Fruit fly (Drosophila melanogaster) whole organism, embryonic: ENCODE data around the gene Cka.

ENCODE experiments used
- CG3281 ChIP-seq: fragments of 200-800 bp; sonication (Bioruptor generic); optimal IDR thresholded peaks from 3 replicates; lab custom pipeline; 2017; ENCODE audit warnings: missing biosample characterization, mild to moderate bottlenecking, missing genetic modification characterization
- Hr39 ChIP-seq: fragments of >200 bp; optimal IDR thresholded peaks from 2 replicates; lab custom pipeline; 2017
- Tbp ChIP-seq: fragments of >200 bp; optimal IDR thresholded peaks from 2 replicates; lab custom pipeline; 2018; ENCODE audit warnings: missing biosample characterization, missing genetic modification characterization
- nmo ChIP-seq: fragments of 200-800 bp; sonication (Bioruptor generic); optimal IDR thresholded peaks from 2 replicates; lab custom pipeline; 2018; ENCODE audit warnings: missing biosample characterization, mild to moderate bottlenecking, missing genetic modification characterization, moderate library complexity

dm6 chr2L:8082692-8083412, 52.3 kb downstream of the Cka start, which contains the start of gene Mcr:
- TF ChIP-seq Hr39 (lab: Kevin White, UChicago) (no peak), CG3281 (GFP tag; lab: Kevin White, UChicago) (no peak), nmo (GFP tag; lab: Kevin White, UChicago) (peak; percentile 48), Tbp (GFP tag; lab: Kevin White, UChicago) (no peak)
